Fruit fly (Drosophila melanogaster): ENCODE data around the gene tkv.

Gene tkv

dm6 chr2L:5254105-5254711 is 17.0 kb downstream of the tkv start:
- TF ChIP-seq rgr (GFP tag; optimal IDR thresholded peaks at IDR 0.05) (peak; percentile 95), OdsH (GFP tag; optimal IDR thresholded peaks at IDR 0.05) (peak; percentile 96), ey (GFP tag; optimal IDR thresholded peaks at IDR 0.05) (peak; percentile 96), foxo (GFP tag; optimal IDR thresholded peaks at IDR 0.05) (peak; percentile 74 to 97), Dfd (GFP tag; optimal IDR thresholded peaks at IDR 0.05) (no peak), Vsx2 (GFP tag; optimal IDR thresholded peaks at IDR 0.05; ENCODE audit: partially characterized antibody) (no peak), sv (GFP tag; optimal IDR thresholded peaks at IDR 0.05) (no peak), tai (GFP tag; optimal IDR thresholded peaks at IDR 0.05) (peak; percentile 87), Hr83 (GFP tag; optimal IDR thresholded peaks at IDR 0.05; ENCODE audit: poor library complexity, severe bottlenecking) (no peak), HLH106 (tag; optimal IDR thresholded peaks at IDR 0.05) (peak; percentile 95), Mio (GFP tag; optimal IDR thresholded peaks at IDR 0.05) (peak; percentile 7), br (GFP tag; optimal IDR thresholded peaks at IDR 0.05) (peak; percentile 96), CG9705 (GFP tag; optimal IDR thresholded peaks at IDR 0.05) (peak; percentile 72), Hnf4 (GFP tag; optimal IDR thresholded peaks at IDR 0.05) (peak; percentile 95), woc (GFP tag; optimal IDR thresholded peaks at IDR 0.05) (peak; percentile 95), brk (GFP tag; optimal IDR thresholded peaks at IDR 0.05) (peak; percentile 92), psq (GFP tag; optimal IDR thresholded peaks at IDR 0.05) (peak; percentile 91), Abd-B (GFP tag; optimal IDR thresholded peaks at IDR 0.05) (no peak), jim (GFP tag; optimal IDR thresholded peaks at IDR 0.05) (no peak), Sp1 (GFP tag; optimal IDR thresholded peaks at IDR 0.05) (peak; percentile 96), fru (GFP tag; optimal IDR thresholded peaks at IDR 0.05) (peak; percentile 97), CrebA (GFP tag; optimal IDR thresholded peaks at IDR 0.05; ENCODE audit: borderline replicate concordance) (peak; percentile 80), dsf (GFP tag; optimal IDR thresholded peaks at IDR 0.05; ENCODE audit: borderline replicate concordance) (peak; percentile 76), sage (GFP tag; optimal IDR thresholded peaks at IDR 0.05) (peak; percentile 92), dmrt93B (GFP tag; optimal IDR thresholded peaks at IDR 0.05) (peak; percentile 89), h (GFP tag; optimal IDR thresholded peaks at IDR 0.05) (peak; percentile 96), CG32264 (GFP tag; optimal IDR thresholded peaks at IDR 0.05) (peak; percentile 93), Rel (GFP tag; optimal IDR thresholded peaks at IDR 0.05) (peak; percentile 10), Rel (tag; optimal IDR thresholded peaks at IDR 0.05) (peak; percentile 60), Jra (GFP tag; optimal IDR thresholded peaks at IDR 0.05) (peak; percentile 82)

dm6 chr2L:5252399-5253030 is 18.7 kb downstream of the tkv start:
- TF ChIP-seq Hr78 (GFP tag; optimal IDR thresholded peaks at IDR 0.05) (no peak), Rel (GFP tag; optimal IDR thresholded peaks at IDR 0.05) (no peak), Rel (tag; optimal IDR thresholded peaks at IDR 0.05) (peak; percentile 17), foxo (GFP tag; optimal IDR thresholded peaks at IDR 0.05) (peak in 1 of 2 experiments; percentile 81), sage (GFP tag; optimal IDR thresholded peaks at IDR 0.05) (no peak), pan (optimal IDR thresholded peaks at IDR 0.05) (no peak), woc (GFP tag; optimal IDR thresholded peaks at IDR 0.05) (peak; percentile 90), tai (GFP tag; optimal IDR thresholded peaks at IDR 0.05) (peak; percentile 74), CrebA (GFP tag; optimal IDR thresholded peaks at IDR 0.05; ENCODE audit: borderline replicate concordance) (peak; percentile 61), Myc (optimal IDR thresholded peaks at IDR 0.05) (no peak), Sp1 (GFP tag; optimal IDR thresholded peaks at IDR 0.05) (peak; percentile 80), HLH106 (tag; optimal IDR thresholded peaks at IDR 0.05) (peak; percentile 82), Dif (GFP tag; optimal IDR thresholded peaks at IDR 0.05; ENCODE audit: partially characterized antibody) (peak; percentile 41), Jra (GFP tag; optimal IDR thresholded peaks at IDR 0.05) (peak; percentile 72), psq (GFP tag; optimal IDR thresholded peaks at IDR 0.05) (peak; percentile 77), Dfd (GFP tag; optimal IDR thresholded peaks at IDR 0.05) (no peak), fru (GFP tag; optimal IDR thresholded peaks at IDR 0.05) (peak; percentile 87), lola (GFP tag; optimal IDR thresholded peaks at IDR 0.05) (no peak), Mio (GFP tag; optimal IDR thresholded peaks at IDR 0.05) (no peak), Hr83 (GFP tag; optimal IDR thresholded peaks at IDR 0.05; ENCODE audit: poor library complexity, severe bottlenecking) (no peak), OdsH (GFP tag; optimal IDR thresholded peaks at IDR 0.05) (peak; percentile 82), Vsx2 (GFP tag; optimal IDR thresholded peaks at IDR 0.05; ENCODE audit: partially characterized antibody) (peak; percentile 14), N (GFP tag; optimal IDR thresholded peaks at IDR 0.05) (no peak), br (GFP tag; optimal IDR thresholded peaks at IDR 0.05) (peak; percentile 75), rgr (GFP tag; optimal IDR thresholded peaks at IDR 0.05) (peak; percentile 66), dsf (GFP tag; optimal IDR thresholded peaks at IDR 0.05; ENCODE audit: borderline replicate concordance) (peak; percentile 21), brk (GFP tag; optimal IDR thresholded peaks at IDR 0.05) (peak; percentile 63), ey (GFP tag; optimal IDR thresholded peaks at IDR 0.05) (peak; percentile 81), CG32264 (GFP tag; optimal IDR thresholded peaks at IDR 0.05) (no peak), sv (GFP tag; optimal IDR thresholded peaks at IDR 0.05) (no peak), h (GFP tag; optimal IDR thresholded peaks at IDR 0.05) (peak; percentile 82), Abd-B (GFP tag; optimal IDR thresholded peaks at IDR 0.05) (no peak), dl (GFP tag; optimal IDR thresholded peaks at IDR 0.05; ENCODE audit: insufficient read depth in 1 of 2, partially characterized antibody in 2 of 2) (no peak), Hnf4 (GFP tag; optimal IDR thresholded peaks at IDR 0.05) (peak; percentile 31), usp (GFP tag; optimal IDR thresholded peaks at IDR 0.05) (no peak), dmrt93B (GFP tag; optimal IDR thresholded peaks at IDR 0.05) (peak; percentile 60), jim (GFP tag; optimal IDR thresholded peaks at IDR 0.05) (no peak), CG9705 (GFP tag; optimal IDR thresholded peaks at IDR 0.05) (peak; percentile 58), GATAd (GFP tag; optimal IDR thresholded peaks at IDR 0.05) (no peak)
